Fruit fly (Drosophila melanogaster) whole organism, embryonic: ENCODE data around the gene temp.

Experiments used
- CG10543 ChIP-seq: fragments of 200-800 bp; sonication (Bioruptor generic); optimal IDR thresholded peaks from 3 replicates; lab custom pipeline; 2017; ENCODE audit warnings: missing biosample characterization, mild to moderate bottlenecking, missing genetic modification characterization, moderate library complexity
- CG10565 ChIP-seq: fragments of 200-800 bp; sonication (Bioruptor generic); optimal IDR thresholded peaks from 3 replicates; lab custom pipeline; 2016; ENCODE audit warnings: missing biosample characterization, mild to moderate bottlenecking, missing genetic modification characterization
- CG11085 ChIP-seq: fragments of 200-800 bp; sonication (Bioruptor generic); IDR thresholded peaks from 2 replicates; pipeline ENCODE4 v1.3.6; 2022; ENCODE audit warnings: missing biosample characterization, missing genetic modification characterization
- CG14667 ChIP-seq: fragments of 200-800 bp; sonication (Bioruptor generic); IDR thresholded peaks from 2 replicates; pipeline ENCODE4 v1.3.6; 2022; ENCODE audit warnings: missing biosample characterization, missing genetic modification characterization
- CG1603 ChIP-seq: fragments of 200-800 bp; sonication (Bioruptor generic); optimal IDR thresholded peaks from 2 replicates; lab custom pipeline; 2019; ENCODE audit warnings: missing biosample characterization, mild to moderate bottlenecking, missing genetic modification characterization, moderate library complexity
- CG16815 ChIP-seq: fragments of 200-800 bp; sonication (Bioruptor generic); optimal IDR thresholded peaks from 3 replicates; lab custom pipeline; 2017; ENCODE audit warnings: missing biosample characterization, mild to moderate bottlenecking, missing genetic modification characterization
- CG17361 ChIP-seq: fragments of 200-800 bp; sonication (Bioruptor generic); IDR thresholded peaks from 3 replicates; pipeline ENCODE4 v1.3.6; 2022; ENCODE audit warnings: missing biosample characterization, missing genetic modification characterization
- CG17912 ChIP-seq: fragments of 200-800 bp; sonication (Bioruptor generic); optimal IDR thresholded peaks from 2 replicates; lab custom pipeline; 2018; ENCODE audit warnings: missing biosample characterization, mild to moderate bottlenecking, missing genetic modification characterization
- CG2712 ChIP-seq: fragments of 200-800 bp; optimal IDR thresholded peaks from 3 replicates; lab custom pipeline; 2019; ENCODE audit warnings: missing biosample characterization, mild to moderate bottlenecking, missing genetic modification characterization, moderate library complexity
- CG3726 ChIP-seq: fragments of 200-800 bp; sonication (Bioruptor generic); IDR thresholded peaks from 3 replicates; pipeline ENCODE4, ENCODE4 v1.3.6; 2022; ENCODE audit warnings: missing biosample characterization, missing genetic modification characterization
- CG3847 ChIP-seq: fragments of 200-800 bp; sonication (Bioruptor generic); IDR thresholded peaks from 2 replicates; pipeline ENCODE4 v1.3.6; 2022; ENCODE audit warnings: missing biosample characterization, missing genetic modification characterization
- CG3995 ChIP-seq: fragments of 200-800 bp; sonication (Bioruptor generic); optimal IDR thresholded peaks from 3 replicates; lab custom pipeline; 2016; ENCODE audit warnings: missing biosample characterization, missing genetic modification characterization
- CG4730 ChIP-seq: fragments of 200-800 bp; sonication (Bioruptor generic); IDR thresholded peaks from 2 replicates; pipeline ENCODE4 v1.3.6; 2022; ENCODE audit warnings: missing biosample characterization, missing genetic modification characterization
- CG5953 ChIP-seq: fragments of 200-800 bp; sonication (Bioruptor generic); IDR thresholded peaks from 2 replicates; pipeline ENCODE4 v1.3.6; 2022; ENCODE audit warnings: missing biosample characterization, missing genetic modification characterization
- CG6813 ChIP-seq: fragments of 200-800 bp; sonication (Bioruptor generic); optimal IDR thresholded peaks from 2 replicates; lab custom pipeline; 2017; ENCODE audit warnings: missing biosample characterization, missing genetic modification characterization, mild to moderate bottlenecking, moderate library complexity, missing genetic modification reagents
- CG8089 ChIP-seq: fragments of 200-800 bp; sonication (Bioruptor generic); optimal IDR thresholded peaks from 3 replicates; lab custom pipeline; 2016; ENCODE audit warnings: missing biosample characterization, missing genetic modification characterization
- CG8765 ChIP-seq: fragments of 200-800 bp; sonication (Bioruptor generic); IDR thresholded peaks from 2 replicates; pipeline ENCODE4 v1.3.6; 2022; ENCODE audit warnings: missing biosample characterization, missing genetic modification characterization
- Dbx ChIP-seq: fragments of 200-800 bp; sonication (Bioruptor generic); IDR thresholded peaks from 3 replicates; pipeline ENCODE4 v1.3.6; 2022; ENCODE audit warnings: missing biosample characterization, missing genetic modification characterization
- Deaf1 ChIP-seq: fragments of 200-800 bp; optimal IDR thresholded peaks from 3 replicates; lab custom pipeline; 2019; ENCODE audit warnings: missing biosample characterization, mild to moderate bottlenecking, missing genetic modification characterization, moderate library complexity
- Dfd ChIP-seq, 2 experiments: fragments of >200 bp; optimal IDR thresholded peaks; 2 replicates each; lab custom pipeline; 2017; ENCODE audit warnings: missing biosample characterization in 2 of 2, missing genetic modification characterization in 2 of 2
- Doc3 ChIP-seq: fragments of 200-800 bp; sonication (Bioruptor generic); IDR thresholded peaks from 3 replicates; pipeline ENCODE4 v1.3.6; 2022; ENCODE audit warnings: missing biosample characterization, missing genetic modification characterization; ENCODE audit not compliant: partially characterized antibody
- Ets97D ChIP-seq: fragments of 200-800 bp; sonication (Bioruptor generic); optimal IDR thresholded peaks from 3 replicates; lab custom pipeline; 2016; ENCODE audit warnings: missing biosample characterization, missing genetic modification characterization
- Kr ChIP-seq: fragments of 200-800 bp; sonication (Bioruptor generic); optimal IDR thresholded peaks from 2 replicates; lab custom pipeline; 2017; ENCODE audit warnings: missing biosample characterization, mild to moderate bottlenecking, missing genetic modification characterization
- Lpt ChIP-seq: fragments of >200 bp; optimal IDR thresholded peaks from 2 replicates; lab custom pipeline; 2018; ENCODE audit warnings: missing biosample characterization, missing genetic modification characterization
- NfI ChIP-seq: fragments of 200-800 bp; sonication (Bioruptor generic); optimal IDR thresholded peaks from 3 replicates; lab custom pipeline; 2018; ENCODE audit warnings: missing biosample characterization, mild to moderate bottlenecking, missing genetic modification characterization, moderate library complexity
- Optix ChIP-seq: fragments of 200-800 bp; sonication (Bioruptor generic); IDR thresholded peaks from 3 replicates; pipeline ENCODE4 v1.3.6; 2022; ENCODE audit warnings: missing biosample characterization, missing genetic modification characterization
- Vsx1 ChIP-seq: fragments of 200-800 bp; sonication (Bioruptor generic); optimal IDR thresholded peaks from 2 replicates; lab custom pipeline; 2017; ENCODE audit warnings: missing biosample characterization, mild to moderate bottlenecking, missing genetic modification characterization, missing genetic modification reagents
- Xbp1 ChIP-seq: fragments of 200-800 bp; sonication (Bioruptor generic); optimal IDR thresholded peaks from 3 replicates; lab custom pipeline; 2016; ENCODE audit warnings: missing biosample characterization, mild to moderate bottlenecking, missing genetic modification characterization
- az2 ChIP-seq: fragments of 200-800 bp; sonication (Bioruptor generic); optimal IDR thresholded peaks from 3 replicates; lab custom pipeline; 2016; ENCODE audit warnings: missing biosample characterization, missing genetic modification characterization
- cato ChIP-seq: fragments of 200-800 bp; sonication (Bioruptor generic); optimal IDR thresholded peaks from 2 replicates; lab custom pipeline; 2016; ENCODE audit warnings: missing biosample characterization, missing genetic modification characterization, borderline replicate concordance
- corto ChIP-seq: fragments of 200-800 bp; sonication (Bioruptor generic); optimal IDR thresholded peaks from 2 replicates; lab custom pipeline; 2016; ENCODE audit warnings: missing biosample characterization, mild to moderate bottlenecking, missing genetic modification characterization, moderate library complexity
- crc ChIP-seq: fragments of 200-800 bp; sonication (Bioruptor generic); optimal IDR thresholded peaks from 2 replicates; lab custom pipeline; 2016; ENCODE audit warnings: missing biosample characterization, missing genetic modification characterization
- ftz-f1 ChIP-seq: fragments of 200-800 bp; sonication (Bioruptor generic); optimal IDR thresholded peaks from 2 replicates; lab custom pipeline; 2016; ENCODE audit warnings: missing biosample characterization, missing genetic modification characterization
- gt ChIP-seq: fragments of 200-800 bp; sonication (Bioruptor generic); IDR thresholded peaks from 2 replicates; pipeline ENCODE4 v1.3.6; 2022; ENCODE audit warnings: missing biosample characterization, missing genetic modification characterization
- h ChIP-seq: fragments of >200 bp; optimal IDR thresholded peaks from 2 replicates; lab custom pipeline; 2017
- knrl ChIP-seq: fragments of 200-800 bp; sonication (Bioruptor generic); IDR thresholded peaks from 3 replicates; pipeline ENCODE4 v1.3.6; 2022; ENCODE audit warnings: missing biosample characterization, missing genetic modification characterization; ENCODE audit not compliant: partially characterized antibody
- lov ChIP-seq, 2 experiments: fragments of 200-800 bp in 1 of 2; fragments of >200 bp in 1 of 2; sonication (Bioruptor generic) in 1 of 2; IDR thresholded peaks in 1 of 2; optimal IDR thresholded peaks in 1 of 2; 2 replicates in 1 of 2; 3 replicates in 1 of 2; pipeline versions ENCODE4 v1.3.6 to Lab custom; 2017 to 2022; ENCODE audit warnings: missing biosample characterization in 1 of 2, missing genetic modification characterization in 1 of 2
- mirr ChIP-seq: fragments of 200-800 bp; sonication (Bioruptor generic); optimal IDR thresholded peaks from 3 replicates; lab custom pipeline; 2018; ENCODE audit warnings: missing biosample characterization, mild to moderate bottlenecking, missing genetic modification characterization
- nerfin-2 ChIP-seq: fragments of 200-800 bp; sonication (Bioruptor generic); IDR thresholded peaks from 2 replicates; pipeline ENCODE4 v1.3.6; 2022; ENCODE audit warnings: missing biosample characterization, missing genetic modification characterization; ENCODE audit not compliant: partially characterized antibody
- phol ChIP-seq: fragments of 200-800 bp; sonication (Bioruptor generic); optimal IDR thresholded peaks from 3 replicates; lab custom pipeline; 2018; ENCODE audit warnings: missing biosample characterization, mild to moderate bottlenecking, missing genetic modification characterization, moderate library complexity
- repo ChIP-seq: fragments of 200-800 bp; sonication (Bioruptor generic); optimal IDR thresholded peaks from 2 replicates; lab custom pipeline; 2016; ENCODE audit warnings: missing biosample characterization, missing genetic modification characterization
- slp2 ChIP-seq: fragments of 200-800 bp; sonication (Bioruptor generic); optimal IDR thresholded peaks from 2 replicates; lab custom pipeline; 2016; ENCODE audit warnings: missing biosample characterization, missing genetic modification characterization
- sug ChIP-seq: fragments of 200-800 bp; optimal IDR thresholded peaks from 2 replicates; lab custom pipeline; 2019; ENCODE audit warnings: missing biosample characterization, mild to moderate bottlenecking, missing genetic modification characterization, moderate library complexity
- tap ChIP-seq: fragments of 200-800 bp; optimal IDR thresholded peaks from 3 replicates; lab custom pipeline; 2019; ENCODE audit warnings: missing biosample characterization, mild to moderate bottlenecking, missing genetic modification characterization, moderate library complexity
- tin ChIP-seq: fragments of 200-800 bp; sonication (Bioruptor generic); optimal IDR thresholded peaks from 3 replicates; lab custom pipeline; 2016; ENCODE audit warnings: missing biosample characterization, missing genetic modification characterization
- trem ChIP-seq: fragments of 200-800 bp; optimal IDR thresholded peaks from 3 replicates; lab custom pipeline; 2019; ENCODE audit warnings: missing biosample characterization, mild to moderate bottlenecking, missing genetic modification characterization, moderate library complexity
- twi ChIP-seq: fragments of 200-800 bp; optimal IDR thresholded peaks from 2 replicates; lab custom pipeline; 2019; ENCODE audit warnings: missing biosample characterization, mild to moderate bottlenecking, missing genetic modification characterization, moderate library complexity
- wek ChIP-seq: fragments of 200-800 bp; sonication (Bioruptor generic); optimal IDR thresholded peaks from 3 replicates; lab custom pipeline; 2018; ENCODE audit warnings: missing biosample characterization, mild to moderate bottlenecking, missing genetic modification characterization, moderate library complexity
- zfh1 ChIP-seq: fragments of 200-800 bp; sonication (Bioruptor generic); IDR thresholded peaks from 3 replicates; pipeline ENCODE4 v1.3.6; 2022; ENCODE audit warnings: missing biosample characterization, missing genetic modification characterization

The temp gene

dm6 chrX:2222181-2222790 lies 40.0 kb downstream of the temp start, which contains the start of gene Vinc (continued):
- TF ChIP-seq CG17361 (GFP tag; lab: Robert Waterston, UW) = peak; percentile 94
- peak; percentile 85 for TF ChIP-seq tin (GFP tag; lab: Kevin White, UChicago)
- TF ChIP-seq CG17912 = peak; percentile 56
- TF ChIP-seq knrl (GFP tag; lab: Robert Waterston, UW) = peak; percentile 43; the same call in 1 of the 3 replicates
- TF ChIP-seq CG14667 (GFP tag; lab: Robert Waterston, UW) = peak; percentile 74
- TF ChIP-seq Deaf1 (tag; lab: Kevin White, UChicago) = peak; percentile 79
- peak; percentile 52; the same call in 1 of the 3 replicates for TF ChIP-seq Optix (GFP tag; lab: Robert Waterston, UW)
- TF ChIP-seq lov (optimal IDR thresholded peaks at IDR 0.05; lab: Kevin White, UChicago) = no peak
- TF ChIP-seq lov (GFP tag; IDR thresholded peaks at IDR 0.05; lab: Robert Waterston, UW) = peak; percentile 67; the same call in 1 of the 3 replicates
- peak; percentile 41 for TF ChIP-seq CG3995 (GFP tag; lab: Kevin White, UChicago)
- TF ChIP-seq gt (GFP tag; lab: Robert Waterston, UW) = no peak
- no peak for TF ChIP-seq CG10565 (GFP tag; lab: Kevin White, UChicago)
- TF ChIP-seq mirr (GFP tag; lab: Kevin White, UChicago) = peak; percentile 91
- TF ChIP-seq CG4730 = peak; percentile 73
- TF ChIP-seq twi (tag; lab: Kevin White, UChicago) = peak; percentile 48
- TF ChIP-seq CG1603 (tag; lab: Kevin White, UChicago) = no peak
- TF ChIP-seq CG8765 (GFP tag; lab: Robert Waterston, UW) = peak; percentile 50; the same call in 1 of the 2 replicates
- peak; percentile 89 for TF ChIP-seq CG2712 (tag; lab: Kevin White, UChicago)
- no peak for TF ChIP-seq wek (GFP tag; lab: Kevin White, UChicago)
- peak; percentile 60; the same call in 1 of the 2 replicates for TF ChIP-seq CG11085
- peak; percentile 62 for TF ChIP-seq az2 (GFP tag; lab: Kevin White, UChicago)
- TF ChIP-seq crc (GFP tag; lab: Kevin White, UChicago) = peak; percentile 79
- peak; percentile 96 for TF ChIP-seq CG10543 (GFP tag; lab: Kevin White, UChicago)
- peak; percentile 85 for TF ChIP-seq CG6813
- TF ChIP-seq cato = peak; percentile 24
- peak; percentile 65 for TF ChIP-seq CG16815 (GFP tag; lab: Kevin White, UChicago)
- peak; percentile 61 for TF ChIP-seq CG5953 (GFP tag; lab: Robert Waterston, UW)
- peak; percentile 98 for TF ChIP-seq sug
- TF ChIP-seq NfI (GFP tag; lab: Kevin White, UChicago) = peak; percentile 83
- peak; percentile 75 for TF ChIP-seq repo (GFP tag; lab: Kevin White, UChicago)
- peak; percentile 87 for TF ChIP-seq phol (tag; lab: Kevin White, UChicago)
- peak; percentile 85 for TF ChIP-seq zfh1 (GFP tag; lab: Robert Waterston, UW)
- peak; percentile 71 for TF ChIP-seq Xbp1 (GFP tag; lab: Kevin White, UChicago)
- TF ChIP-seq Lpt = no peak
- peak; percentile 79 for TF ChIP-seq ftz-f1 (GFP tag; lab: Kevin White, UChicago)
- no peak for TF ChIP-seq Dfd (GFP tag; optimal IDR thresholded peaks at IDR 0.05; lab: Kevin White, UChicago)
- no peak for TF ChIP-seq h
- no peak for TF ChIP-seq Doc3
- TF ChIP-seq Dbx (GFP tag; lab: Robert Waterston, UW) = peak; percentile 89
- TF ChIP-seq trem (tag; lab: Kevin White, UChicago) = peak; percentile 81
- TF ChIP-seq CG3726 = no peak
- TF ChIP-seq CG3847 = peak; percentile 83
- peak; percentile 82 for TF ChIP-seq tap (tag; lab: Kevin White, UChicago)
- TF ChIP-seq Vsx1 (GFP tag; lab: Kevin White, UChicago) = no peak
- 0 out of 2 replicates have a peak, but pooled peaks have one; percentile 37 for TF ChIP-seq nerfin-2 (GFP tag; lab: Robert Waterston, UW)
- peak; percentile 85 for TF ChIP-seq slp2
- TF ChIP-seq Ets97D = peak; percentile 65
- TF ChIP-seq corto (GFP tag; lab: Kevin White, UChicago) = no peak
- TF ChIP-seq Kr (GFP tag; lab: Kevin White, UChicago) = peak; percentile 42
- TF ChIP-seq CG8089 (GFP tag; lab: Kevin White, UChicago) = peak; percentile 47
